Worm (Caenorhabditis elegans): ENCODE results near the gene hadb-1.

Gene hadb-1

ce11 chrIII:8696680-8697079 lies 8.4 kb upstream of the hadb-1 start (continued):
- no peak for TF ChIP-seq mab-9 (GFP tag; IDR thresholded peaks at IDR 0.05)
- no peak for TF ChIP-seq ceh-8 (GFP tag; optimal IDR thresholded peaks at IDR 0.05)
- no peak for TF ChIP-seq mef-2 (tag; optimal IDR thresholded peaks at IDR 0.05)
- no peak for TF ChIP-seq vab-15 (tag; optimal IDR thresholded peaks at IDR 0.05)
- TF ChIP-seq ces-1 (GFP tag; optimal IDR thresholded peaks at IDR 0.05): no peak
- no peak for TF ChIP-seq irx-1 (tag; optimal IDR thresholded peaks at IDR 0.05)
- peak; percentile 42 for TF ChIP-seq fos-1 (tag; optimal IDR thresholded peaks at IDR 0.05)
- TF ChIP-seq nhr-12 (tag; optimal IDR thresholded peaks at IDR 0.05): no peak
- TF ChIP-seq nhr-47 (tag; optimal IDR thresholded peaks at IDR 0.05): peak; percentile 3
- no peak for TF ChIP-seq unc-62 (GFP tag; optimal IDR thresholded peaks at IDR 0.05)
- no peak for TF ChIP-seq jun-1 (tag; optimal IDR thresholded peaks at IDR 0.05)
- no peak for TF ChIP-seq C34B4.2 (tag; optimal IDR thresholded peaks at IDR 0.05)
- no peak for TF ChIP-seq elt-3 (tag; optimal IDR thresholded peaks at IDR 0.05)
- peak; percentile 92 for TF ChIP-seq blmp-1 (tag; optimal IDR thresholded peaks at IDR 0.05)
- TF ChIP-seq nhr-19 (GFP tag; conservative IDR thresholded peaks at IDR 0.05): no peak
- no peak for TF ChIP-seq nhr-77 (tag; optimal IDR thresholded peaks at IDR 0.05)
- TF ChIP-seq tbx-2 (tag; optimal IDR thresholded peaks at IDR 0.05): no peak
- no peak for TF ChIP-seq sox-4 (tag; optimal IDR thresholded peaks at IDR 0.05)
- TF ChIP-seq grh-1 (GFP tag; IDR thresholded peaks at IDR 0.05): no peak
- TF ChIP-seq swsn-7 (tag; optimal IDR thresholded peaks at IDR 0.05): peak; percentile 15
- no peak for TF ChIP-seq sup-37 (GFP tag; optimal IDR thresholded peaks at IDR 0.05)
- TF ChIP-seq F16B12.6 (tag; optimal IDR thresholded peaks at IDR 0.05): no peak
- TF ChIP-seq hlh-17 (GFP tag; optimal IDR thresholded peaks at IDR 0.05; ENCODE audit: borderline replicate concordance): no peak
- TF ChIP-seq nhr-237 (tag; optimal IDR thresholded peaks at IDR 0.05): no peak
- peak; percentile 8 for TF ChIP-seq nhr-20 (tag; optimal IDR thresholded peaks at IDR 0.05)
- TF ChIP-seq lir-3 (tag; optimal IDR thresholded peaks at IDR 0.05; ENCODE audit: poor library complexity): no peak
- TF ChIP-seq nhr-71 (tag; optimal IDR thresholded peaks at IDR 0.05): peak; percentile 23
- no peak for TF ChIP-seq sptf-1 (tag; optimal IDR thresholded peaks at IDR 0.05)
- no peak for TF ChIP-seq nhr-90 (tag; optimal IDR thresholded peaks at IDR 0.05; ENCODE audit: poor library complexity)
- TF ChIP-seq nhr-11 (tag; optimal IDR thresholded peaks at IDR 0.05): no peak
- no peak for TF ChIP-seq ztf-11 (tag; optimal IDR thresholded peaks at IDR 0.05)
- TF ChIP-seq lsy-2 (tag; optimal IDR thresholded peaks at IDR 0.05): peak in 1 of 2 experiments; percentile 49
- peak; percentile 27 to 46 for TF ChIP-seq lin-35 (GFP tag; optimal IDR thresholded peaks at IDR 0.05)
- TF ChIP-seq pqm-1 (tag; optimal IDR thresholded peaks at IDR 0.05): no peak
- TF ChIP-seq fkh-10 (GFP tag; optimal IDR thresholded peaks at IDR 0.05): no peak
- TF ChIP-seq nhr-28 (tag; optimal IDR thresholded peaks at IDR 0.05): no peak
- no peak for TF ChIP-seq elt-2 (tag; optimal IDR thresholded peaks at IDR 0.05)
- no peak for TF ChIP-seq snpc-4 (tag; optimal IDR thresholded peaks at IDR 0.05)
- TF ChIP-seq pax-3 (tag; optimal IDR thresholded peaks at IDR 0.05): no peak
- TF ChIP-seq dsc-1 (tag; optimal IDR thresholded peaks at IDR 0.05): no peak
- no peak for TF ChIP-seq tlp-1 (tag; optimal IDR thresholded peaks at IDR 0.05)
- TF ChIP-seq lin-39 (tag; optimal IDR thresholded peaks at IDR 0.05): no peak
- peak in 1 of 3 experiments; percentile 35 for TF ChIP-seq ceh-82 (tag; optimal IDR thresholded peaks at IDR 0.05)
- no peak for TF ChIP-seq nhr-84 (tag; optimal IDR thresholded peaks at IDR 0.05)
- peak; percentile 14 for TF ChIP-seq mep-1 (tag; optimal IDR thresholded peaks at IDR 0.05)
- no peak for TF ChIP-seq ceh-88 (GFP tag; IDR thresholded peaks at IDR 0.05)
- no peak for TF ChIP-seq unc-30 (tag; optimal IDR thresholded peaks at IDR 0.05)
- no peak for TF ChIP-seq hlh-4 (tag; optimal IDR thresholded peaks at IDR 0.05)
- peak; percentile 13 for TF ChIP-seq rnt-1 (tag; optimal IDR thresholded peaks at IDR 0.05)
- no peak for TF ChIP-seq xbp-1 (tag; optimal IDR thresholded peaks at IDR 0.05)
- no peak for TF ChIP-seq aha-1 (tag; optimal IDR thresholded peaks at IDR 0.05)
- no peak for TF ChIP-seq isw-1 (GFP tag; IDR thresholded peaks at IDR 0.05)
- no peak for TF ChIP-seq ceh-63 (GFP tag; optimal IDR thresholded peaks at IDR 0.05)
- no peak for TF ChIP-seq nhr-85 (tag)

All from whole organism, L1 larva.